Fruit fly (Drosophila melanogaster) whole organism, adult: Measurements from ENCODE around the gene CG14543.

Experiments used
- CG11617 ChIP-seq: fragments of 200-800 bp; sonication (Bioruptor generic); optimal IDR thresholded peaks from 2 replicates; lab custom pipeline; 2017; ENCODE audit warnings: mild to moderate bottlenecking, missing biosample characterization, missing genetic modification reagents, missing genetic modification characterization
- CG12768 ChIP-seq: fragments of 200-800 bp; sonication (Bioruptor generic); optimal IDR thresholded peaks from 2 replicates; lab custom pipeline; 2017; ENCODE audit warnings: missing biosample characterization, missing genetic modification characterization, mild to moderate bottlenecking, moderate library complexity, missing genetic modification reagents
- CG14711 ChIP-seq: fragments of 200-800 bp; sonication (Bioruptor generic); optimal IDR thresholded peaks from 2 replicates; lab custom pipeline; 2018; ENCODE audit warnings: missing biosample characterization, mild to moderate bottlenecking, missing genetic modification characterization, moderate library complexity
- CG1620 ChIP-seq: fragments of 200-800 bp; sonication (Bioruptor generic); optimal IDR thresholded peaks from 2 replicates; lab custom pipeline; 2016; ENCODE audit warnings: missing biosample characterization, missing genetic modification characterization
- CG33017 ChIP-seq: fragments of 200-800 bp; sonication (Bioruptor generic); optimal IDR thresholded peaks from 2 replicates; lab custom pipeline; 2018; ENCODE audit warnings: missing biosample characterization, mild to moderate bottlenecking, missing genetic modification characterization, moderate library complexity
- CG5204 ChIP-seq: fragments of 200-800 bp; sonication (Bioruptor generic); optimal IDR thresholded peaks from 2 replicates; lab custom pipeline; 2016; ENCODE audit warnings: missing biosample characterization, missing genetic modification characterization
- CG7045 ChIP-seq: fragments of 200-800 bp; sonication (Bioruptor generic); optimal IDR thresholded peaks from 2 replicates; lab custom pipeline; 2017; ENCODE audit warnings: missing biosample characterization, mild to moderate bottlenecking, missing genetic modification characterization
- CG7101 ChIP-seq: fragments of 200-800 bp; sonication (Bioruptor generic); optimal IDR thresholded peaks from 2 replicates; lab custom pipeline; 2018; ENCODE audit warnings: missing biosample characterization, mild to moderate bottlenecking, missing genetic modification characterization, moderate library complexity
- Clk ChIP-seq: fragments of 200-800 bp; sonication (Bioruptor generic); optimal IDR thresholded peaks from 2 replicates; lab custom pipeline; 2017; ENCODE audit warnings: missing biosample characterization, missing genetic modification characterization
- Crg-1 ChIP-seq: fragments of 200-800 bp; sonication (Bioruptor generic); optimal IDR thresholded peaks from 2 replicates; lab custom pipeline; 2016; ENCODE audit warnings: missing biosample characterization, missing genetic modification characterization
- Hr96 ChIP-seq: fragments of 200-800 bp; sonication (Bioruptor generic); optimal IDR thresholded peaks from 2 replicates; lab custom pipeline; 2016; ENCODE audit warnings: missing biosample characterization, missing genetic modification characterization
- Mnt ChIP-seq: fragments of 200-800 bp; sonication (Bioruptor generic); optimal IDR thresholded peaks from 2 replicates; lab custom pipeline; 2016; ENCODE audit warnings: missing biosample characterization, mild to moderate bottlenecking, missing genetic modification characterization
- bab1 ChIP-seq: fragments of 200-800 bp; sonication (Bioruptor generic); optimal IDR thresholded peaks from 3 replicates; lab custom pipeline; 2019; ENCODE audit warnings: missing biosample characterization, mild to moderate bottlenecking, missing genetic modification characterization, moderate library complexity
- cic ChIP-seq: fragments of 200-800 bp; sonication (Bioruptor generic); optimal IDR thresholded peaks from 2 replicates; lab custom pipeline; 2017; ENCODE audit warnings: missing biosample characterization, mild to moderate bottlenecking, missing genetic modification characterization, moderate library complexity
- cnc ChIP-seq, 2 experiments: fragments of >200 bp; optimal IDR thresholded peaks; 2 replicates each; lab custom pipeline; 2017
- kay ChIP-seq: fragments of 200-800 bp; sonication (Bioruptor generic); peaks from one replicate; lab custom pipeline; 2016; ENCODE audit warnings: missing biosample characterization, missing genetic modification characterization, borderline replicate concordance
- ovo ChIP-seq: fragments of 200-800 bp; sonication (Bioruptor generic); optimal IDR thresholded peaks from 2 replicates; lab custom pipeline; 2016; ENCODE audit warnings: missing biosample characterization, missing genetic modification characterization
- pad ChIP-seq: fragments of 200-800 bp; sonication (Bioruptor generic); optimal IDR thresholded peaks from 3 replicates; lab custom pipeline; 2017; ENCODE audit warnings: missing biosample characterization, missing genetic modification characterization, mild to moderate bottlenecking, moderate library complexity, missing genetic modification reagents
- tj ChIP-seq: fragments of 200-800 bp; sonication (Bioruptor generic); optimal IDR thresholded peaks from 3 replicates; lab custom pipeline; 2017; ENCODE audit warnings: missing biosample characterization, mild to moderate bottlenecking, missing genetic modification characterization, moderate library complexity
- toe ChIP-seq: fragments of 200-800 bp; sonication (Bioruptor generic); optimal IDR thresholded peaks from 2 replicates; lab custom pipeline; 2016; ENCODE audit warnings: missing biosample characterization, missing genetic modification characterization

CG14543 gene

DNA sequence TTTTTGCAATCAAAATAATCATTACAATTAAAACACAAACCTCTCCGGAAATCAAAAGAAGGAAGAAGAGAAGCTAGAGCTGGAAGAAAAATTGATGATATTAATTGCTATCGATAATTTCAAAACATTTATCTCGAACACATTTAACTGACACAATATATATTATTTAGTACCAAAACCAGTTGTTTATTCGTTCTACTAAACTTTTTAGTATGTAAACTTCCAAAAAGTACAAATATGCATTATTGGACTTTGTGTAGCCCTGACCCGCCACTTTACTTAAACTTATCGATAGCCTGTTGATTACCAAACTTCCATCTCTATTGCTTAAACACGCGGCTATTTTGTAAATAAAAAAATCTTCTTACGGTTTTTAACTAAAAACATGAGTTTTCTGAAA, 2.8 kb downstream of the CG14543 start, which contains the start of the genes RpL34a and Trmt61:
TSS of gene RpL34a (minus strand) at position 73 of the 400 bp plus-strand sequence.
TSS of gene Trmt61 (plus strand) at position 302 of the 400 bp plus-strand sequence.
- TF ChIP-seq cic (GFP tag; lab: Kevin White, UChicago), result peak; percentile 57
- TF ChIP-seq Mnt (GFP tag; lab: Kevin White, UChicago), result peak; percentile 89
- TF ChIP-seq CG33017 (tag; lab: Kevin White, UChicago), result peak; percentile 87
- no peak for TF ChIP-seq CG5204 (GFP tag; lab: Kevin White, UChicago)
- peak; percentile 95 for TF ChIP-seq CG11617 (GFP tag; lab: Kevin White, UChicago)
- peak; percentile 88 for TF ChIP-seq CG7101
- peak; percentile 76 for TF ChIP-seq CG14711 (tag; lab: Kevin White, UChicago)
- TF ChIP-seq toe (GFP tag; lab: Kevin White, UChicago), result peak; percentile 93
- peak; percentile 88 for TF ChIP-seq Hr96 (GFP tag; lab: Kevin White, UChicago)
- peak; percentile 95 for TF ChIP-seq bab1
- TF ChIP-seq CG1620 (GFP tag; lab: Kevin White, UChicago), result peak; percentile 87
- TF ChIP-seq kay (GFP tag; lab: Kevin White, UChicago), result no peak
- TF ChIP-seq cnc (optimal IDR thresholded peaks at IDR 0.05; lab: Kevin White, UChicago), result no peak
- TF ChIP-seq ovo, result peak; percentile 72
- peak; percentile 91 for TF ChIP-seq CG7045 (GFP tag; lab: Kevin White, UChicago)
- TF ChIP-seq Clk, result peak; percentile 50
- TF ChIP-seq pad (GFP tag; lab: Kevin White, UChicago), result peak; percentile 73
- TF ChIP-seq tj (GFP tag; lab: Kevin White, UChicago), result peak; percentile 80
- TF ChIP-seq CG12768 (GFP tag; lab: Kevin White, UChicago), result peak; percentile 81
- peak; percentile 87 for TF ChIP-seq Crg-1 (GFP tag; lab: Kevin White, UChicago)

dm6 chr3R:26062911-26063310, 6.5 kb downstream of the CG14543 start, which contains the start of gene CG14551:
CG14551 (minus strand) TSS chr3R:26063011.
- no peak for TF ChIP-seq CG14711 (tag; lab: Kevin White, UChicago)
- no peak for TF ChIP-seq tj (GFP tag; lab: Kevin White, UChicago)
- TF ChIP-seq cic (GFP tag; lab: Kevin White, UChicago), result no peak
- no peak for TF ChIP-seq CG11617 (GFP tag; lab: Kevin White, UChicago)
- no peak for TF ChIP-seq toe (GFP tag; lab: Kevin White, UChicago)
- no peak for TF ChIP-seq Hr96 (GFP tag; lab: Kevin White, UChicago)
- no peak for TF ChIP-seq pad (GFP tag; lab: Kevin White, UChicago)

DNA sequence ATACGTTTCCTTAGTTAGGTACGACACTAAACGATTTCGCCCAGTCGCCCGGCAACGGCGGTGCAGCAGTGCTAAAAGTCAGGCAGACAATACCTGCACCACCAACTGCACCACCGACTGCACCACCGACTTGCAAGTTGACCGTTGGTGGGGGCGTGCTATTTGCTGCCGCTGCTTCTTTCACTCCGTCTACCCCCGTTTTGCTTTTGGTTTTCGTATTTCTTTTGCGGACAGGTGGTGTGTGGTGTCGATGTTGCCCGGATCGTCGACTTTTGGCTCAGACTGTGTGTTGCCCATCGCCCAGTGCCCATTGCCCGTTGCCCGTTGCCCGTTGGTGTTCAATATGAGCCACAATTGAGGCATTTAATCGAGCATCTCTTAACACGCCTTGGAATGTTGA, 8.3 kb downstream of the CG14543 start:
- TF ChIP-seq Hr96 (GFP tag; lab: Kevin White, UChicago) (no peak), CG7045 (GFP tag; lab: Kevin White, UChicago) (no peak), CG1620 (GFP tag; lab: Kevin White, UChicago) (no peak), toe (GFP tag; lab: Kevin White, UChicago) (no peak), Clk (no peak), kay (GFP tag; lab: Kevin White, UChicago) (no peak), CG5204 (GFP tag; lab: Kevin White, UChicago) (no peak), CG7101 (no peak), cic (GFP tag; lab: Kevin White, UChicago) (no peak)

DNA sequence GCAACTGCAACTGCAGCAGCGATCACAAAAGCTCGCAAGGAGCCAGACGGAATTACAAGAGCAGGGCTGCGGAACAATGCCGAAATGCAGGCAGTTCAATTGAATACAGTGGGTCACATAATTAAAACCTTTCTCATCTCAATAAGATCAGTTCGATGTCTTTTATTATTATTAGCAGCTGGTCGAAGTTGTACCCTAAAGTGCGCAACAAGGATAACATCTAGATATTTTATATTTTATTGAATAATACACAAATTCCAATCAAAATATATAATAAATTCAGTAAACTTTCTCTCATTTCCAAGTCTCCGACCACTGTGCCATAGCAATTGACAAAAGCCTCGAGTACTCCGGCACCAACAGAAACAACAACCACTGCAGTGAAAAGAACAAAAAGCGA, 11.7 kb downstream of the CG14543 start:
- TF ChIP-seq toe (GFP tag; lab: Kevin White, UChicago), result no peak
- TF ChIP-seq CG33017 (tag; lab: Kevin White, UChicago), result no peak
- no peak for TF ChIP-seq CG1620 (GFP tag; lab: Kevin White, UChicago)
- TF ChIP-seq Hr96 (GFP tag; lab: Kevin White, UChicago), result no peak
- no peak for TF ChIP-seq CG5204 (GFP tag; lab: Kevin White, UChicago)
- no peak for TF ChIP-seq Mnt (GFP tag; lab: Kevin White, UChicago)
- TF ChIP-seq CG12768 (GFP tag; lab: Kevin White, UChicago), result no peak
- TF ChIP-seq pad (GFP tag; lab: Kevin White, UChicago), result no peak
- TF ChIP-seq bab1, result no peak
- TF ChIP-seq cic (GFP tag; lab: Kevin White, UChicago), result no peak
- no peak for TF ChIP-seq kay (GFP tag; lab: Kevin White, UChicago)
- no peak for TF ChIP-seq CG14711 (tag; lab: Kevin White, UChicago)
- no peak for TF ChIP-seq CG7045 (GFP tag; lab: Kevin White, UChicago)
- no peak for TF ChIP-seq Clk

DNA sequence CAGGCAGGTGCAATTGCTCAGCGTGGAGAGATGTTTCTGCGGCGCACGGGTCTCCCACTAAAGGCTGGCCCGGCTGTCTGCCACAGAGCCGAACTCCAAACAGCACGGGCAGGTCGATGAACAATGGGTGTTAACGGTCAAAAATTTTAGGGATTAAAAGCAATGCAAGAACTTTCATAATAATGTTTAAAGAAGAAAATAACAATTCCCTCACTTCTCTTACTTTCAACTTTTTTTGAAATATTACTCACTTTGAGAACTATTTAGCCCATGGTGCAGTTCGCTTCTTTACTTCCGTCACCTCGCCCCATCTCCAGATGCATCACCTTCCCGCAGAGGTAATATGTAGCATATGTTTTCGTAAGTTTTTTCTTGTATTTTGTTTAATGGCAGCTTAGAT, 16.0 kb downstream of the CG14543 start:
- no peak for TF ChIP-seq CG11617 (GFP tag; lab: Kevin White, UChicago)
- TF ChIP-seq pad (GFP tag; lab: Kevin White, UChicago), result no peak
- no peak for TF ChIP-seq CG33017 (tag; lab: Kevin White, UChicago)
- no peak for TF ChIP-seq bab1
- TF ChIP-seq CG1620 (GFP tag; lab: Kevin White, UChicago), result no peak
- TF ChIP-seq kay (GFP tag; lab: Kevin White, UChicago), result no peak

- no peak for TF ChIP-seq CG7101
- no peak for TF ChIP-seq kay (GFP tag; lab: Kevin White, UChicago)
- TF ChIP-seq pad (GFP tag; lab: Kevin White, UChicago), result no peak
- TF ChIP-seq cnc (optimal IDR thresholded peaks at IDR 0.05; lab: Kevin White, UChicago), result no peak
- TF ChIP-seq CG12768 (GFP tag; lab: Kevin White, UChicago), result no peak
Observed at dm6 chr3R:26075252-26075651, 18.8 kb downstream of the CG14543 start.
